Worm (Caenorhabditis elegans): ENCODE results near the gene K09C6.10.
"Not testable (repeated sequence)": the region's sequence is repeated elsewhere in the genome, so short reads cannot be mapped to it uniquely, and the experiment has no call there.

DNA sequence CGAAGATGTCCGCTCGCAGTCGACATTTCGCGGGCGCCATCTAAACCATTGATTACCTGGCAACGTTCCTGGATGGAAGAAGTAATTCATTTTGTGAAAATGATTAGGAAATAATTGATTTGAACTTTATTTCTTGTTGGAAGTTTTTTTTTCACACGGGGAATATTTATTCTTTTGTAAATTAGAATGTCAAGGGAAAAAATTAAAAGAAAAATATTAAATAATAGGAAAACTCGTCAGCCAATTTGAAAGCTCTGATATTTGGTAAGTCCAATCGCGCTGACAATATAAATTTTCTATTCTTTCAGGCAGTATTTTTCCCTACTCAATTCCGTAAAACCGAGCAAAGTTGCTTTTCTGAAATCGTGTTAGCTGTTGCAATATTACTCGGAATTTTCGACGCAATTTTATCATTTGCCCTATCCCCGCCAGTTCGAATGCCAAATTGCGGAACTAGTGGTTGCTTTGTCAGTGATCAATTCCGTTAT is at the start of gene K09C6.10, which contains the start of gene K09C6.7:
- not testable (repeated sequence) for TF ChIP-seq ama-1 (optimal IDR thresholded peaks at IDR 0.05); ceh-82 (tag; optimal IDR thresholded peaks at IDR 0.05)

Data from whole organism, L3 larva.